Fruit fly (Drosophila melanogaster): ENCODE results near the gene Rpn3.
A peak's percentile ranks its signal among the peaks of the same experiment; 100 is the strongest.

Rpn3 gene

dm6 chr2L:19023972-19024743 lies 27.4 kb upstream of the Rpn3 start (continued):
- TF ChIP-seq NFAT (GFP tag; IDR thresholded peaks at IDR 0.05) (no peak), CTCF (GFP tag; optimal IDR thresholded peaks at IDR 0.05) (no peak), lola (GFP tag; optimal IDR thresholded peaks at IDR 0.05) (peak in 1 of 3 experiments; percentile 33), br (optimal IDR thresholded peaks at IDR 0.05) (no peak), CG17912 (GFP tag; optimal IDR thresholded peaks at IDR 0.05) (no peak), CG7556 (GFP tag; optimal IDR thresholded peaks at IDR 0.05) (peak; percentile 94), zen (tag; optimal IDR thresholded peaks at IDR 0.05) (no peak), CG34224 (GFP tag; IDR thresholded peaks at IDR 0.05; ENCODE audit: partially characterized antibody) (no peak), chm (GFP tag; IDR thresholded peaks at IDR 0.05) (0 out of 2 replicates have a peak, but pooled peaks have one; percentile 16), Opbp (GFP tag; IDR thresholded peaks at IDR 0.05; ENCODE audit: partially characterized antibody) (no peak), CG33557 (GFP tag; optimal IDR thresholded peaks at IDR 0.05) (no peak), ac (GFP tag; optimal IDR thresholded peaks at IDR 0.05) (no peak), CG7987 (GFP tag; optimal IDR thresholded peaks at IDR 0.05) (peak; percentile 10), al (GFP tag; IDR thresholded peaks at IDR 0.05) (peak; percentile 23; the same call in 1 of the 2 replicates), tin (GFP tag; optimal IDR thresholded peaks at IDR 0.05) (peak; percentile 33), pum (GFP tag; optimal IDR thresholded peaks at IDR 0.05) (peak; percentile 17), dysf (GFP tag; IDR thresholded peaks at IDR 0.05) (peak; percentile 72; the same call in 2 of the 3 replicates), CG4360 (GFP tag; IDR thresholded peaks at IDR 0.05) (no peak), CG14014 (GFP tag; IDR thresholded peaks at IDR 0.05) (peak; percentile 58; the same call in 1 of the 2 replicates), ham (GFP tag; IDR thresholded peaks at IDR 0.05) (no peak), Mes4 (GFP tag; optimal IDR thresholded peaks at IDR 0.05) (no peak), Hmx (GFP tag; optimal IDR thresholded peaks at IDR 0.05) (peak; percentile 9), tna (GFP tag; IDR thresholded peaks at IDR 0.05; ENCODE audit: partially characterized antibody) (no peak), CG32532 (GFP tag; IDR thresholded peaks at IDR 0.05) (peak; percentile 31; the same call in 1 of the 2 replicates), Tbp (GFP tag; optimal IDR thresholded peaks at IDR 0.05) (no peak), Dip3 (GFP tag; optimal IDR thresholded peaks at IDR 0.05) (no peak), nerfin-1 (tag; optimal IDR thresholded peaks at IDR 0.05) (peak; percentile 63), lab (GFP tag; optimal IDR thresholded peaks at IDR 0.05) (peak; percentile 86), CG18599 (GFP tag; optimal IDR thresholded peaks at IDR 0.05) (peak; percentile 92), ci (GFP tag; IDR thresholded peaks at IDR 0.05) (no peak), Nf-YB (GFP tag; optimal IDR thresholded peaks at IDR 0.05) (peak; percentile 57), Asciz (GFP tag; optimal IDR thresholded peaks at IDR 0.05) (peak; percentile 47), CG12391 (tag; optimal IDR thresholded peaks at IDR 0.05) (peak; percentile 72), CG18011 (GFP tag; optimal IDR thresholded peaks at IDR 0.05) (peak; percentile 19), crol (GFP tag; IDR thresholded peaks at IDR 0.05) (peak; percentile 90), CG10366 (GFP tag; IDR thresholded peaks at IDR 0.05) (peak; percentile 27; the same call in 1 of the 2 replicates), Fer1 (GFP tag; optimal IDR thresholded peaks at IDR 0.05) (peak; percentile 89), Doc2 (GFP tag; IDR thresholded peaks at IDR 0.05) (no peak), Sry-β (GFP tag; optimal IDR thresholded peaks at IDR 0.05) (no peak), pfk (GFP tag; optimal IDR thresholded peaks at IDR 0.05) (no peak), CG12744 (GFP tag; optimal IDR thresholded peaks at IDR 0.05) (no peak), Sox102F (GFP tag; optimal IDR thresholded peaks at IDR 0.05) (peak; percentile 75), slou (GFP tag; optimal IDR thresholded peaks at IDR 0.05) (peak; percentile 56), CG2678 (tag; optimal IDR thresholded peaks at IDR 0.05) (peak; percentile 92), fd96Cb (tag; optimal IDR thresholded peaks at IDR 0.05) (peak; percentile 73), CG12236 (GFP tag; optimal IDR thresholded peaks at IDR 0.05) (no peak), hbn (GFP tag; IDR thresholded peaks at IDR 0.05; ENCODE audit: partially characterized antibody) (no peak), CG13894 (tag; optimal IDR thresholded peaks at IDR 0.05) (peak; percentile 28), dmrt99B (tag; optimal IDR thresholded peaks at IDR 0.05) (peak; percentile 87)
